Worm (Caenorhabditis elegans): ENCODE data around the gene F56D6.9.

DNA sequence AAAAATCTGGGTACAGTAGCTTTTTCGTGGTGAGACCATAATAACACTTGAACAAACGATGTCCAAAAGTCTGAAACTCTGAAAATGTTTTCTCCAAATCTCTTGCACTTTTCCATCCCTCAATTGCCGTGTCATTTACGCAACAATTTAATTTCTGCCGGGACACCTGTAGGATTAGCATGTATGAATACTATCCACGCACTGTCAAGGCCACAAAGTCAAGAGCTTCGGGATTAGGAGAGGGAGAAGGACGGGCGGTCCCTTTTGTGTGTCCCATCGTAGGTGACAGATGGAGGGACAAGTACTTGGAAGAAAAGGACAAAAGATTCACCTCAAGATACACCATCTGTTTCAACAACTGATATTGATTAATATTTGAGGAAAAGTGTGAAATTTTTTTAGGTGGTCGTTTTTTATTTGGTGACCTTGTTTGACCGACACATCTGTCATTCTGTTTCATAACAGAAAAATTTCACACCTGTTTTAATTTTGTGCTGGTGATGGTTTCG lies 49.1 kb upstream of the F56D6.9 start:
- no peak for TF ChIP-seq Y56A3A.18 (GFP tag; IDR thresholded peaks at IDR 0.05)
- no peak for TF ChIP-seq efl-1 (GFP tag; optimal IDR thresholded peaks at IDR 0.05)
- no peak for TF ChIP-seq bed-1 (GFP tag; IDR thresholded peaks at IDR 0.05)
- no peak for TF ChIP-seq ama-1 (optimal IDR thresholded peaks at IDR 0.05)
- no peak for TF ChIP-seq ama-1 (GFP tag; optimal IDR thresholded peaks at IDR 0.05)
- TF ChIP-seq ztf-18 (tag; optimal IDR thresholded peaks at IDR 0.05), result no peak
- no peak for TF ChIP-seq ztf-28 (GFP tag; IDR thresholded peaks at IDR 0.05)

All from whole organism, young adult.